Worm (Caenorhabditis elegans): ENCODE results near the gene F59B2.13.

F59B2.13 gene

DNA sequence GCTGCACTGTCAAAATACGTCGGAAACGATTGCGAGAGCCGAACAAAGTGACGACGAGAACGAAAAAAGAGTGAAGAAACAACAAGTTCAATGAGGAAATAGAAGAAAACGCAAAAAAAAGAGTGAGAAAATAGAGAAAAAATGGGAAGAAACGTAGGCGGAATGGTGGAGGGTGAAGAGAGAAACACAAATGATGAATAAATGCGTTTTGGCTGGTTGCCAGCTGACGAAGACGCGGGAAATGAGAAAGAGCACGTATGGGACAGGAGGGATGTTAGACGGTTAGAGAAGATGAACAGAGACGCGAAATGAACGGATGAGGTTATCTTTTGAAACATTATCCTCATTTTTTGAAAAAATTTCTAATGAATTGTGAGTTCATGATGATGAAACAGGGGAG lies 41.9 kb downstream of the F59B2.13 start (continued):
- TF ChIP-seq tbx-9 (tag; optimal IDR thresholded peaks at IDR 0.05; ENCODE audit: borderline replicate concordance) = no peak
- TF ChIP-seq efl-1 (GFP tag; optimal IDR thresholded peaks at IDR 0.05) = peak; percentile 28
- TF ChIP-seq hsf-1 (GFP tag; IDR thresholded peaks at IDR 0.05) = no peak
- TF ChIP-seq die-1 (tag; optimal IDR thresholded peaks at IDR 0.05) = no peak
- no peak for TF ChIP-seq ztf-3 (GFP tag; optimal IDR thresholded peaks at IDR 0.05)
- TF ChIP-seq K12H6.12 (tag; optimal IDR thresholded peaks at IDR 0.05) = peak; percentile 70
- TF ChIP-seq tbp1 (GFP tag; optimal IDR thresholded peaks at IDR 0.05) = peak; percentile 15
- no peak for TF ChIP-seq mes-4 (tag; optimal IDR thresholded peaks at IDR 0.05)
- no peak for TF ChIP-seq nhr-80 (tag; optimal IDR thresholded peaks at IDR 0.05)
- TF ChIP-seq Y95B8A.8 (GFP tag; IDR thresholded peaks at IDR 0.05) = no peak
- no peak for TF ChIP-seq madf-3 (GFP tag; IDR thresholded peaks at IDR 0.05)
- 0 out of 2 replicates have a peak, but pooled peaks have one; percentile 27 for TF ChIP-seq dox-1 (GFP tag; IDR thresholded peaks at IDR 0.05)
- TF ChIP-seq F10E7.11 (tag; optimal IDR thresholded peaks at IDR 0.05) = no peak
- TF ChIP-seq cebp-1 (GFP tag; IDR thresholded peaks at IDR 0.05) = peak; percentile 34; the same call in 1 of the 2 replicates
- peak; percentile 73 for TF ChIP-seq cebp-1 (tag; optimal IDR thresholded peaks at IDR 0.05)
- TF ChIP-seq ztf-6 (GFP tag; IDR thresholded peaks at IDR 0.05) = no peak
- peak; percentile 70 for TF ChIP-seq hmg-1.2 (GFP tag; IDR thresholded peaks at IDR 0.05)
- no peak for TF ChIP-seq ZK185.1 (tag; optimal IDR thresholded peaks at IDR 0.05; ENCODE audit: poor library complexity, severe bottlenecking)
- peak; percentile 62 for TF ChIP-seq somi-1 (GFP tag; optimal IDR thresholded peaks at IDR 0.05)

DNA sequence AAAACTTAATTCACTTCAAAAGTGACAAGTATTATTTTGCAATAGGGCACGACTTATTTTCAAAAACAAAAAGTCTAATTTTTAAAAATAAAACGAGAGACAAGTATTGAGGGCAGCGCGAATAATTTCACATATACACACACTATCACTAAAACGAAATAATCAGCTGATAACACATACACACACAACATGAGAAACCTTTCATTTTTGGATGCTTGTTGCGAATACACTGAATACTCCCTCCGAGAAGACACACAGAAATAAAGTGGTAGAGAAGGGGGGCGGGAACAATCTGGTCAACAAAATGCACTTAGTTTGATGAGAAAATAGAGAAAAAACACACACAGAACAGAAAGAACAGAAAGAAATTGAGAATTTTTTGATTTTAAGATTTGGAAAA lies 42.4 kb downstream of the F59B2.13 start:
- TF ChIP-seq madf-6 (GFP tag; IDR thresholded peaks at IDR 0.05) = peak; percentile 6; the same call in 1 of the 2 replicates
- TF ChIP-seq attf-6 (GFP tag; IDR thresholded peaks at IDR 0.05) = no peak
- TF ChIP-seq egl-44 (GFP tag; IDR thresholded peaks at IDR 0.05) = no peak
- no peak for TF ChIP-seq somi-1 (GFP tag; optimal IDR thresholded peaks at IDR 0.05)
- no peak for TF ChIP-seq Y79H2A.3 (GFP tag; conservative IDR thresholded peaks at IDR 0.05)
- TF ChIP-seq die-1 (tag; optimal IDR thresholded peaks at IDR 0.05) = no peak
- TF ChIP-seq nhr-80 (tag; optimal IDR thresholded peaks at IDR 0.05) = peak; percentile 11
- TF ChIP-seq F39B2.1 (GFP tag; IDR thresholded peaks at IDR 0.05) = 0 out of 2 replicates have a peak, but pooled peaks have one; percentile 49
- TF ChIP-seq tbx-9 (tag; optimal IDR thresholded peaks at IDR 0.05; ENCODE audit: borderline replicate concordance) = no peak
- TF ChIP-seq lin-54 (GFP tag; optimal IDR thresholded peaks at IDR 0.05) = peak; percentile 4
- no peak for TF ChIP-seq hmg-1.2 (GFP tag; IDR thresholded peaks at IDR 0.05)
- TF ChIP-seq hsf-1 (GFP tag; IDR thresholded peaks at IDR 0.05) = 0 out of 2 replicates have a peak, but pooled peaks have one; percentile 22

DNA sequence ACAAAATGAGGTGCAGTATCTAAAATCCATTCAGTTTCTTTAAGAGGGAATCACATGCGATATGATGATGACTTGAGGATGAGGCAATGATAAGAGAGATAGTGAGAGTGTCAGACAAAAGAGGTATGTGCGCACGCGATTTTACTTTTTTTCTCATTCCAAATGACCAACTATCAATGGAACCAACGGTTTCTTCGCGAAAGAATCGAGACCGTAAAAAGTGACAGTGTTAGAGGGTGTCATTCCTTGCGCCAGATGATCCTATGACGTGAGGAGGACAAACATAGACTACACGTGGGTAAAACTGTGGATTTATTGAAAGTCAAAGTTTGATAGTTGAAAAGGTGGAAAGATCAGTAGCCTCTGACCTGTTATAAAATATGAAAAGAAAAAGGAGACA lies 43.0 kb downstream of the F59B2.13 start:
- TF ChIP-seq lin-26 (GFP tag; IDR thresholded peaks at IDR 0.05) (no peak), Y67H2A.10 (GFP tag; conservative IDR thresholded peaks at IDR 0.05) (no peak), ama-1 (optimal IDR thresholded peaks at IDR 0.05) (peak; percentile 49), ama-1 (GFP tag; optimal IDR thresholded peaks at IDR 0.05) (no peak), ztf-26 (tag; optimal IDR thresholded peaks at IDR 0.05) (peak; percentile 19), ceh-27 (GFP tag; optimal IDR thresholded peaks at IDR 0.05) (peak; percentile 31), fkh-3 (tag; optimal IDR thresholded peaks at IDR 0.05) (no peak), K11D2.4 (GFP tag; IDR thresholded peaks at IDR 0.05) (peak; percentile 39; the same call in 1 of the 2 replicates), attf-5 (GFP tag; optimal IDR thresholded peaks at IDR 0.05) (no peak), hsf-1 (GFP tag; IDR thresholded peaks at IDR 0.05) (peak; percentile 39; the same call in 1 of the 2 replicates), nhr-90 (tag; optimal IDR thresholded peaks at IDR 0.05) (peak; percentile 8), somi-1 (GFP tag; optimal IDR thresholded peaks at IDR 0.05) (peak; percentile 60), tbp1 (GFP tag; optimal IDR thresholded peaks at IDR 0.05) (peak; percentile 36)

DNA sequence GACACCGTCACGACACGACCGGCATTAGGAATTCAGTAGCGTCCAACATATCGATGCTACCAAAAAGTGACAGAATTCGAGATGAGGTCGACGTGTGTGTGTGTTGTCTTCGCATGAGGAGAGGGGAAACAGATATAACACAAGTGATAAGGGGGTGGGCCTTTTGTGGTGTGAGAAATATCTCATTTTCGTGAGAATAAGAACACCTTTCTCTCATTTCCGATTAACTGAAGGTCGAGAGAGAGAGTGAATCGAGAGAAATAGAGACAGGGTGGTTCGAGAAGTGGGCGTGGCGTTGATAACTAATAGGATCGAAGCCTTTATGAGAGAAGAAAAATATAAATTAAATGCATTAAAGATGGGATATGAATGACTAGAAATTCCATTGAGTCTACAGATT lies 43.7 kb downstream of the F59B2.13 start:
- peak; percentile 19 for TF ChIP-seq zim-3 (tag; optimal IDR thresholded peaks at IDR 0.05)
- TF ChIP-seq Y79H2A.3 (GFP tag; conservative IDR thresholded peaks at IDR 0.05) = no peak
- peak; percentile 24 for TF ChIP-seq F52B5.7 (tag; optimal IDR thresholded peaks at IDR 0.05)
- TF ChIP-seq madf-3 (GFP tag; IDR thresholded peaks at IDR 0.05) = no peak
- TF ChIP-seq K11D2.4 (GFP tag; IDR thresholded peaks at IDR 0.05) = 0 out of 2 replicates have a peak, but pooled peaks have one; percentile 16
